Fruit fly (Drosophila melanogaster) whole organism, embryonic: ENCODE results near the gene Sar1.

Source experiments
- CG31224 ChIP-seq: fragments of 200-800 bp; sonication (Bioruptor generic); IDR thresholded peaks from 2 replicates; pipeline ENCODE4 v1.3.6; 2022; ENCODE audit warnings: missing biosample characterization, missing genetic modification characterization
- CG32767 ChIP-seq: fragments of 200-800 bp; sonication (Bioruptor generic); IDR thresholded peaks from 2 replicates; pipeline ENCODE4 v1.3.6; 2022; ENCODE audit warnings: missing biosample characterization, missing genetic modification characterization
- CG6683 ChIP-seq: fragments of 200-800 bp; sonication (Bioruptor generic); optimal IDR thresholded peaks from 2 replicates; lab custom pipeline; 2017; ENCODE audit warnings: missing biosample characterization, mild to moderate bottlenecking, missing genetic modification characterization, missing genetic modification reagents
- Dek ChIP-seq: fragments of 200-800 bp; sonication (Bioruptor generic); optimal IDR thresholded peaks from 3 replicates; lab custom pipeline; 2019; ENCODE audit warnings: missing biosample characterization, mild to moderate bottlenecking, missing genetic modification characterization, moderate library complexity
- Nf-YC ChIP-seq: fragments of 200-800 bp; optimal IDR thresholded peaks from 3 replicates; lab custom pipeline; 2019; ENCODE audit warnings: missing biosample characterization, mild to moderate bottlenecking, missing genetic modification characterization, moderate library complexity
- chinmo ChIP-seq: fragments of 200-800 bp; sonication (Bioruptor generic); IDR thresholded peaks from 4 replicates; pipeline ENCODE4 v1.3.6; 2022; ENCODE audit warnings: missing biosample characterization, missing genetic modification characterization; ENCODE audit not compliant: partially characterized antibody
- fd96Cb ChIP-seq: fragments of 200-800 bp; sonication (Bioruptor generic); optimal IDR thresholded peaks from 2 replicates; lab custom pipeline; 2018; ENCODE audit warnings: missing biosample characterization, mild to moderate bottlenecking, missing genetic modification characterization, moderate library complexity
- grau ChIP-seq: fragments of 200-800 bp; optimal IDR thresholded peaks from 3 replicates; lab custom pipeline; 2019; ENCODE audit warnings: missing biosample characterization, mild to moderate bottlenecking, missing genetic modification characterization, moderate library complexity
- kay ChIP-seq: fragments of 200-800 bp; sonication (Bioruptor generic); optimal IDR thresholded peaks from 2 replicates; lab custom pipeline; 2016; ENCODE audit warnings: missing biosample characterization, missing genetic modification characterization
- tup ChIP-seq: fragments of 200-800 bp; sonication (Bioruptor generic); optimal IDR thresholded peaks from 2 replicates; lab custom pipeline; 2016; ENCODE audit warnings: missing biosample characterization, mild to moderate bottlenecking, missing genetic modification characterization, moderate library complexity

DNA sequence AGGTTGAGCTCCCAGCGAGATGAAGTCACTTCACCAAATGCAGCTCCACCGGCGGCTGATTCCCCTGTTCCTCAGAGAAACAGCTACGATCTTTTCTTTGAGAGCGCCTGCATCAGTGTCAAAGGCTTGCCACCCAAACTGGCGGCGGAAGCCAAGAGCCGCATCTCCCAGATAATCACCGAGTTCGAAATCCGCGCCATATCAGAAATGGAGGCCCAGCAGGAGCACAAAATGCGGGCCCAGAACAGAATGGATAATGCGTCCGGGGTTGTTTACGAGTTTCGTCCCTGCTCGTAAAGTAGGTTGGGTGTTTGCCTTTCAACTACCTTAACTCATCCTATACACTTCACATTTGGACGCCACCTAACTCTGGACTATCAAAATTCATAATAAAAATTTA is 25.2 kb downstream of the Sar1 start, which contains the start of gene Gpdh3:
- TF ChIP-seq kay (no peak), CG6683 (no peak), Nf-YC (no peak), Dek (tag; lab: Kevin White, UChicago) (no peak), tup (GFP tag; lab: Kevin White, UChicago) (no peak), grau (tag; lab: Kevin White, UChicago) (no peak), chinmo (GFP tag; lab: Robert Waterston, UW) (no peak), CG31224 (no peak), fd96Cb (tag; lab: Kevin White, UChicago) (no peak), CG32767 (GFP tag; lab: Robert Waterston, UW) (no peak)
